Worm (Caenorhabditis elegans) whole organism, late embryonic: ENCODE data around the gene nas-19.

ENCODE experiments used
- ceh-24 ChIP-seq: sonication (generic microtip); optimal IDR thresholded peaks from 2 replicates; lab custom pipeline; 2016; ENCODE audit warnings: mild to moderate bottlenecking, missing genetic modification characterization, missing compliant biosample characterization
- elt-2 ChIP-seq: sonication (generic microtip); optimal IDR thresholded peaks from 2 replicates; lab custom pipeline; 2016; ENCODE audit warnings: missing genetic modification reagents, missing genetic modification characterization, missing compliant biosample characterization
- elt-4 ChIP-seq: sonication (generic microtip); optimal IDR thresholded peaks from 2 replicates; lab custom pipeline; 2016; ENCODE audit warnings: missing genetic modification characterization, missing compliant biosample characterization
- hlh-13 ChIP-seq: fragments of 200-800 bp; sonication (Bioruptor generic); optimal IDR thresholded peaks from 2 replicates; lab custom pipeline; 2018; ENCODE audit warnings: mild to moderate bottlenecking, missing genetic modification characterization, missing compliant biosample characterization
- lin-11 ChIP-seq: fragments of 200-800 bp; sonication (Bioruptor generic); optimal IDR thresholded peaks from 2 replicates; lab custom pipeline; 2018; ENCODE audit warnings: mild to moderate bottlenecking, missing genetic modification characterization, missing compliant biosample characterization
- nfya-1 ChIP-seq: sonication (generic microtip); optimal IDR thresholded peaks from 2 replicates; lab custom pipeline; 2017; ENCODE audit warnings: missing genetic modification characterization, mild to moderate bottlenecking, missing compliant biosample characterization, antibody characterized with exemption, moderate library complexity
- nhr-232 ChIP-seq: sonication (generic microtip); optimal IDR thresholded peaks from 2 replicates; lab custom pipeline; 2016; ENCODE audit warnings: missing genetic modification characterization, missing compliant biosample characterization
- pqm-1 ChIP-seq: sonication (generic microtip); optimal IDR thresholded peaks from 2 replicates; lab custom pipeline; 2016; ENCODE audit warnings: missing genetic modification characterization, missing compliant biosample characterization
- syd-9 ChIP-seq: sonication (generic microtip); optimal IDR thresholded peaks from 2 replicates; lab custom pipeline; 2016; ENCODE audit warnings: mild to moderate bottlenecking, missing genetic modification characterization, moderate library complexity, missing compliant biosample characterization

- TF ChIP-seq nhr-232 (tag; lab: Kevin White, UChicago): no peak
- TF ChIP-seq ceh-24 (tag; lab: Kevin White, UChicago): no peak
- TF ChIP-seq lin-11: no peak
- no peak for TF ChIP-seq syd-9 (tag; lab: Kevin White, UChicago)
- no peak for TF ChIP-seq elt-4 (tag; lab: Kevin White, UChicago)
- no peak for TF ChIP-seq elt-2 (tag; lab: Kevin White, UChicago)
- TF ChIP-seq hlh-13 (GFP tag; lab: Kevin White, UChicago): no peak
- no peak for TF ChIP-seq pqm-1 (tag; lab: Kevin White, UChicago)
- no peak for TF ChIP-seq nfya-1
These were observed 28.3 kb upstream of the nas-19 start for ce11 chrV:11430823-11431222.
